Worm (Caenorhabditis elegans): ENCODE measurements around the gene C01G12.9.

DNA sequence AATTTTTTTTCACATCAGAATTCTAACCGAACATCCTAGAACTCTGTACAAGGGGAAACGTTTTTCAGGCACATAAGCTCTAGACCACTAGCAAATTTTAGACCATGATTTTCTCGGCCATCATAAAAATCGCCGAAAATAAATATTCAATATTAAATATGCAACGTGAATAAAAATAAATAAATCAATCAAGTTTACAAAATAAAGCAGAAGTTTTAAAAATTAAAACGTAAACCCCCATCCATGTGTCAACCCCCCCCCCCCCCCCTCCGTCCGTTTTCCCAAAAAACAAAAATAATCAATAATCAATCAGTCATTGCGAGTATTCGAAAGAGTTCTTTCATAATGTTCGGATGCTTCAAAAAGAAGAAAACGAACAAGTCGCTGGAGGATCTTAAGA, 14.5 kb downstream of the C01G12.9 start, which contains the start of gene catp-4:
- no peak for TF ChIP-seq nhr-90 (tag; optimal IDR thresholded peaks at IDR 0.05; ENCODE audit: poor library complexity)
- no peak for TF ChIP-seq snpc-4 (tag; optimal IDR thresholded peaks at IDR 0.05)
- no peak for TF ChIP-seq ztf-4 (tag; optimal IDR thresholded peaks at IDR 0.05)
- TF ChIP-seq lin-13 (GFP tag; optimal IDR thresholded peaks at IDR 0.05): no peak
- no peak for TF ChIP-seq nhr-28 (tag; optimal IDR thresholded peaks at IDR 0.05)
- no peak for TF ChIP-seq ama-1 (optimal IDR thresholded peaks at IDR 0.05)
- TF ChIP-seq hpl-2 (GFP tag; optimal IDR thresholded peaks at IDR 0.05): no peak
- no peak for TF ChIP-seq Y116A8C.19 (tag; optimal IDR thresholded peaks at IDR 0.05; ENCODE audit: borderline replicate concordance)
- TF ChIP-seq tbx-2 (tag; optimal IDR thresholded peaks at IDR 0.05): no peak
- TF ChIP-seq lin-14 (GFP tag; optimal IDR thresholded peaks at IDR 0.05): no peak
- no peak for TF ChIP-seq aly-2 (tag; optimal IDR thresholded peaks at IDR 0.05)

All from whole organism, L1 larva.